Worm (Caenorhabditis elegans) whole organism, L1 larva: ENCODE data around the gene H27A22.1.

Experiments
- efl-3 ChIP-seq: fragments of 200-800 bp; sonication (Bioruptor generic); optimal IDR thresholded peaks from 2 replicates; lab custom pipeline; 2018; ENCODE audit warnings: mild to moderate bottlenecking, missing genetic modification characterization, missing compliant biosample characterization
- nhr-90 ChIP-seq: sonication (generic microtip); optimal IDR thresholded peaks from 2 replicates; lab custom pipeline; 2016; ENCODE audit warnings: mild to moderate bottlenecking, missing genetic modification characterization, missing compliant biosample characterization; ENCODE audit not compliant: poor library complexity

DNA sequence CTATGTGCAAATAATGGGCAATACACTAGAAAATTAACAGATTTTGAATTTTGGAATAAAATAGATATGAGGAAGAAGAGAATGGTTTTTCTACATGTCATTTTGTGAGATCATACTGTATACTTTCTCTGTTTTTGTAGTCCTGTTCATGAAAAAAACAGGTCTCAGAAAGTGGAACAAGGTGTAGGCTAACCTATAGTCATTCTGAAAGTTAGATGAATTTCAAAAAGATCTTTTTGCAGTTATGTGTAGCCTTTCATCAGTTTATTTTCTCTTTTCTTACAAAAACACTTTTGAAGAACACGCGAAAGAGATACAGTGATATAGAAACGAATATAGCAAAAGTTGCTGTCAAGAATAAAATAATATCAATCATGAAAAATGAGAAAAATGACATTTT lies 51.8 kb downstream of the H27A22.1 start, which contains the start of gene ugt-35:
- TF ChIP-seq nhr-90 (tag; lab: Kevin White, UChicago) (no peak), efl-3 (GFP tag; lab: Kevin White, UChicago) (no peak)
